Worm (Caenorhabditis elegans): Measurements from ENCODE around the gene C29F7.10.
"Not testable (repeated sequence)": the region's sequence is repeated elsewhere in the genome, so short reads cannot be mapped to it uniquely, and the experiment has no call there.

C29F7.10 gene

DNA sequence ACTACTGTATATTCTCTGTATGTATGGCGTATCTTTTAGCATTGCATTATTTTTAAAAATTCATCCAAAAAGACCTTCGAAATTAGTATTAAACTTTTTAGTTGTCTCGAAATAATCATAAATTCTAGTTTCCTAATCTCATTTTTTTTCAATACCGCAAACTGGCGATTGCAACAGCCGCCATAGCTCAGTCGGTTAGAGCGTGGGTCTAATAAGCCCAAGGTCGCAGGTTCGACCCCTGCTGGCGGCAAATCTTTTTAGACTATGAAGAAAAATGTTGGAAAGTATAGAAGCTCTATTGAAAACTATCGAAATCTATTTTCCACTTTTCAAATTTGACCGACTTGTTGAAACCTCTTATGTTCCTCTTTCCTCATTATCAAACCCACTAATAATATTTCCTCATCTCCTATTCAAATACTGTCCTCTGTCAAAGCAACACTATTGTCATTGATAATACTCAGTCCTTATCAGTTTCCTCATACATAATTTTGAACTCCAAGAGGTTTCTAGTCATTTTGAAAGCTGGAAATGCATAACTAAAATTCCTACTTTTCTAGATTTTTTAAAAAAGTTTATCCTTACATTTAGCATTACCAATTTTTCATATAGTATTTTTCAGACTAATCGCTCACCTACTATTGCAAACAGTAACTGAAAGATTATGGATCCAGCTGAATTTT is 4.6 kb upstream of the C29F7.10 start, which contains the start of gene jmjd-3.3:
jmjd-3.3 (plus strand) TSS at position 633 of the 683 bp plus-strand sequence.
- TF ChIP-seq zag-1 (tag; optimal IDR thresholded peaks at IDR 0.05) (no peak), mml-1 (tag; optimal IDR thresholded peaks at IDR 0.05) (no peak), elt-1 (tag; optimal IDR thresholded peaks at IDR 0.05) (no peak), ceh-16 (tag; optimal IDR thresholded peaks at IDR 0.05) (no peak), nhr-43 (tag; optimal IDR thresholded peaks at IDR 0.05; ENCODE audit: poor library complexity, severe bottlenecking) (no peak), skn-1 (tag; optimal IDR thresholded peaks at IDR 0.05) (no peak), lsy-12 (tag; optimal IDR thresholded peaks at IDR 0.05) (no peak), mdl-1 (tag; optimal IDR thresholded peaks at IDR 0.05) (no peak), unc-39 (tag; optimal IDR thresholded peaks at IDR 0.05) (no peak), ZK546.5 (tag; optimal IDR thresholded peaks at IDR 0.05) (no peak), sea-2 (GFP tag; optimal IDR thresholded peaks at IDR 0.05) (no peak), nhr-28 (tag; optimal IDR thresholded peaks at IDR 0.05) (no peak), nhr-11 (tag; optimal IDR thresholded peaks at IDR 0.05) (no peak)

DNA sequence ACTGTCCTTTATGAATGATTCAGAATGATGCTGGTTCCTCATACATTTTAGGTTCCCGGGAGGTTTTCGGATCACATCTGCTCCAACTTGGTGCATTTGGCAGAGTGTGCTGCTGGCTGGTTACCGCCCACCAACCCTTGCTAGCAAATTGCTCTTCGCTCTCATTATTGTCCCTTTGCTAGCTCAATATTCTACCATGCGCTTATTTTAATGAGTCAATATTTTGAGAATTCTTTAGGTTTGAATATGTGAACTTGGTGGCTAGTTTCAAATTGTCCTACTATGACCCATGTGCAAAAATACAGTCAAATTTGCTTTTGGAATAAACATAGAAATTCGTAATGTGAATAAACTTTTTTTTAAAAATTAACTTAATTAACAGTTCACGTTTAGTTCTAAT is 3.8 kb upstream of the C29F7.10 start:
- no peak for TF ChIP-seq daf-12 (tag; optimal IDR thresholded peaks at IDR 0.05)
- TF ChIP-seq elt-1 (tag; optimal IDR thresholded peaks at IDR 0.05): no peak
- TF ChIP-seq ceh-16 (tag; optimal IDR thresholded peaks at IDR 0.05): no peak
- no peak for TF ChIP-seq lsy-12 (tag; optimal IDR thresholded peaks at IDR 0.05)
- no peak for TF ChIP-seq eor-1 (tag; optimal IDR thresholded peaks at IDR 0.05)
- TF ChIP-seq fos-1 (tag; optimal IDR thresholded peaks at IDR 0.05): no peak
- no peak for TF ChIP-seq nhr-77 (tag; optimal IDR thresholded peaks at IDR 0.05)

DNA sequence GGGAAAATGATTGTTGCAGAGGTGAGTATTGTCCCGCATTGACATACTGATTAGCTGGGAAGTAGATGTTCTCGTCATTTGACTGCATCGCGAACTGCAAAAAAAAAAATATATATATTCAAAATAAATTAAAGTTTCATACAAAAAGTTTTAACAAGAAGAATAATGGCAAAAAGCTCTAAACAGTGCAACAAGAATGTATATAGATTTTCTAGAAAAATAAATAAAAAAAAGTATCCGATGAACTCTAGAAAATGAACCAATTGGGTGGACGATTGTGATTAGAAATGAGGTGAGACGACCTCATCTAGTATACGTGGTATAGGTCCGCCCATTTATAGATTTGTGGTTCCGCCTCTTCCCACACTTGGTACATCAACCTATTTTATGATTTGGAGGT is 2.5 kb downstream of the C29F7.10 start, which contains the start of gene fkh-4:
fkh-4 (minus strand) TSS at position 101 of the 400 bp plus-strand sequence.
- TF ChIP-seq unc-39 (tag; optimal IDR thresholded peaks at IDR 0.05); nhr-76 (tag; optimal IDR thresholded peaks at IDR 0.05); ama-1 (optimal IDR thresholded peaks at IDR 0.05): not testable (repeated sequence)

DNA sequence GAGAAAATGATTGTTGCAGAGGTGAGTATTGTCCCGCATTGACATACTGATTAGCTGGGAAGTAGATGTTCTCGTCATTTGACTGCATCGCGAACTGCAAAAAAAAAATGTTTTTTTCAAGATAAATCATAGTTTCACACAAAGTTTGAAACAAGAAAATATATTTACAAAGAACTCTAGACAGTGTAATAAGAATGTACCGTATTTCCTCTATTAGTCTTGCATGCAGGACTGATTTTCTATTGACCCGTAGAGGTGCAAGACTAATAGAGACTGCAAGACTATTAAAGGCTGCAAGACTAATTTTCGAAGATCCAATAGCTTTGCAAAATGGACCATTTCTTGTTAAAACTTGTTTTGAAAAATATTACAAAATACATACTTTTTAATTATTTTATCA is 7.9 kb downstream of the C29F7.10 start, which contains the start of gene fkh-3:
fkh-3 (minus strand) TSS at position 101 of the 400 bp plus-strand sequence.
- TF ChIP-seq nhr-28 (tag; optimal IDR thresholded peaks at IDR 0.05) (no peak), nhr-12 (tag; optimal IDR thresholded peaks at IDR 0.05) (no peak), eor-1 (tag; optimal IDR thresholded peaks at IDR 0.05) (no peak), ZK546.5 (tag; optimal IDR thresholded peaks at IDR 0.05) (no peak), pqm-1 (tag; optimal IDR thresholded peaks at IDR 0.05) (no peak), egl-27 (tag; optimal IDR thresholded peaks at IDR 0.05) (no peak), R02D3.7 (tag; optimal IDR thresholded peaks at IDR 0.05) (no peak), daf-12 (tag; optimal IDR thresholded peaks at IDR 0.05) (no peak), lin-15B (tag; optimal IDR thresholded peaks at IDR 0.05) (no peak), nhr-67 (tag; optimal IDR thresholded peaks at IDR 0.05) (no peak), nhr-237 (tag; optimal IDR thresholded peaks at IDR 0.05) (no peak), nhr-77 (tag; optimal IDR thresholded peaks at IDR 0.05) (no peak), aly-2 (tag; optimal IDR thresholded peaks at IDR 0.05) (no peak), nhr-11 (tag; optimal IDR thresholded peaks at IDR 0.05) (no peak), ceh-82 (tag; optimal IDR thresholded peaks at IDR 0.05) (no peak), ceh-9 (tag; optimal IDR thresholded peaks at IDR 0.05) (no peak), fos-1 (tag; optimal IDR thresholded peaks at IDR 0.05) (no peak), fkh-2 (tag; optimal IDR thresholded peaks at IDR 0.05) (no peak), egl-5 (tag; optimal IDR thresholded peaks at IDR 0.05) (no peak)

DNA sequence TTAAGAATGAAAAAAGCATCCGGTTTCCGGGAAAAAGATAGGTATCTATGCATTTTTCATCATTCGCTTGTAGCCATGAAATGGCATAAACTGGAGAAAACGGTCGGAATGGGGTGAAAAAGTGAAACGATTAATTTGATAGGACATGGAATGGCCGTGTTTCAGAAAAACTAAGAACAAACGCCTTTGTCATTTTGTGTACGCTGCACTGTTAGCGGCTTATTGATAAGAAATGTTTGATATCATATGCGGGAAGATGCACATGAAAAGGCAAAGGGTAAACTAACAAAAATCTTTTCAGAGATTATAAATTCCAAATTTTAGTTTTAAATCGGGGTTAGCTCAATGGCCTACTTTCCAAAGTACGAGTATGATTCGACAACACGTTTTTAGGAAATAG is 10.2 kb downstream of the C29F7.10 start:
- no peak for TF ChIP-seq fos-1 (tag; optimal IDR thresholded peaks at IDR 0.05)
- no peak for TF ChIP-seq unc-39 (tag; optimal IDR thresholded peaks at IDR 0.05)
- no peak for TF ChIP-seq elt-1 (tag; optimal IDR thresholded peaks at IDR 0.05)
- no peak for TF ChIP-seq snpc-4 (tag; optimal IDR thresholded peaks at IDR 0.05)
- TF ChIP-seq elt-2 (tag; optimal IDR thresholded peaks at IDR 0.05): peak; percentile 81
- TF ChIP-seq pqm-1 (tag; optimal IDR thresholded peaks at IDR 0.05): peak; percentile 33
- TF ChIP-seq skn-1 (tag; optimal IDR thresholded peaks at IDR 0.05): no peak
- no peak for TF ChIP-seq hmg-11 (tag; optimal IDR thresholded peaks at IDR 0.05)
- no peak for TF ChIP-seq lin-15B (tag; optimal IDR thresholded peaks at IDR 0.05)
- no peak for TF ChIP-seq nhr-237 (tag; optimal IDR thresholded peaks at IDR 0.05)
- no peak for TF ChIP-seq sea-2 (GFP tag; optimal IDR thresholded peaks at IDR 0.05)
